Fruit fly (Drosophila melanogaster): ENCODE measurements around the gene CG14717.

CG14717 gene

dm6 chr3R:11735337-11735736 lies 39.0 kb downstream of the CG14717 start, which contains the start of gene CG14721 (continued):
- TF ChIP-seq chinmo (GFP tag; IDR thresholded peaks at IDR 0.05; ENCODE audit: partially characterized antibody) (no peak), CG6683 (GFP tag; optimal IDR thresholded peaks at IDR 0.05) (no peak), cad (GFP tag; optimal IDR thresholded peaks at IDR 0.05) (no peak), bowl (GFP tag; IDR thresholded peaks at IDR 0.05) (no peak), CG9215 (GFP tag; IDR thresholded peaks at IDR 0.05) (no peak), org-1 (GFP tag; optimal IDR thresholded peaks at IDR 0.05) (no peak), CG2129 (GFP tag; IDR thresholded peaks at IDR 0.05; ENCODE audit: partially characterized antibody) (no peak), Mad (GFP tag; optimal IDR thresholded peaks at IDR 0.05) (no peak), tll (GFP tag; optimal IDR thresholded peaks at IDR 0.05) (no peak), CG6175 (GFP tag; IDR thresholded peaks at IDR 0.05) (no peak), CG5180 (GFP tag; optimal IDR thresholded peaks at IDR 0.05) (no peak), Gsc (GFP tag; IDR thresholded peaks at IDR 0.05) (no peak), Dll (GFP tag; IDR thresholded peaks at IDR 0.05; ENCODE audit: partially characterized antibody) (peak; percentile 71), lov (optimal IDR thresholded peaks at IDR 0.05) (no peak), lov (GFP tag; IDR thresholded peaks at IDR 0.05) (no peak), CG31224 (GFP tag; IDR thresholded peaks at IDR 0.05) (no peak), CG11085 (GFP tag; IDR thresholded peaks at IDR 0.05) (no peak), sisA (GFP tag; IDR thresholded peaks at IDR 0.05) (peak; percentile 20; the same call in 1 of the 2 replicates), CG17186 (GFP tag; optimal IDR thresholded peaks at IDR 0.05) (peak; percentile 95), zfh2 (GFP tag; optimal IDR thresholded peaks at IDR 0.05) (no peak), CG4707 (GFP tag; optimal IDR thresholded peaks at IDR 0.05) (no peak), sens-2 (GFP tag; IDR thresholded peaks at IDR 0.05) (no peak), CG14050 (GFP tag; IDR thresholded peaks at IDR 0.05) (no peak), CG13287 (GFP tag; IDR thresholded peaks at IDR 0.05; ENCODE audit: partially characterized antibody) (peak; percentile 62), tap (tag; optimal IDR thresholded peaks at IDR 0.05) (no peak), CG4820 (GFP tag; optimal IDR thresholded peaks at IDR 0.05) (no peak), btn (GFP tag; optimal IDR thresholded peaks at IDR 0.05) (no peak), CG11696 (GFP tag; IDR thresholded peaks at IDR 0.05) (no peak), CG3163 (GFP tag; optimal IDR thresholded peaks at IDR 0.05) (no peak), CG1647 (GFP tag; optimal IDR thresholded peaks at IDR 0.05) (peak; percentile 28), insv (GFP tag; optimal IDR thresholded peaks at IDR 0.05) (no peak), NfI (GFP tag; optimal IDR thresholded peaks at IDR 0.05) (no peak), dimm (GFP tag; IDR thresholded peaks at IDR 0.05) (no peak), CG10431 (GFP tag; optimal IDR thresholded peaks at IDR 0.05) (no peak), Opbp (GFP tag; IDR thresholded peaks at IDR 0.05; ENCODE audit: partially characterized antibody) (peak; percentile 41; the same call in 1 of the 3 replicates), CG32772 (GFP tag; IDR thresholded peaks at IDR 0.05) (no peak), jigr1 (GFP tag; IDR thresholded peaks at IDR 0.05) (no peak), Tbp (GFP tag; optimal IDR thresholded peaks at IDR 0.05) (no peak), CG17385 (GFP tag; optimal IDR thresholded peaks at IDR 0.05) (no peak), CG7556 (GFP tag; optimal IDR thresholded peaks at IDR 0.05) (no peak), Xrp1 (GFP tag; IDR thresholded peaks at IDR 0.05) (peak; percentile 22; the same call in 1 of the 2 replicates), slp2 (GFP tag; optimal IDR thresholded peaks at IDR 0.05) (no peak), CG7963 (GFP tag; IDR thresholded peaks at IDR 0.05; ENCODE audit: partially characterized antibody) (no peak), CG1832 (GFP tag; optimal IDR thresholded peaks at IDR 0.05) (no peak), CG12659 (GFP tag; optimal IDR thresholded peaks at IDR 0.05) (peak; percentile 41), lab (GFP tag; optimal IDR thresholded peaks at IDR 0.05) (no peak), Nf-YC (tag; optimal IDR thresholded peaks at IDR 0.05) (no peak), CG4328 (GFP tag; optimal IDR thresholded peaks at IDR 0.05) (no peak), pfk (GFP tag; optimal IDR thresholded peaks at IDR 0.05) (no peak), wek (GFP tag; optimal IDR thresholded peaks at IDR 0.05) (no peak), CG12236 (GFP tag; optimal IDR thresholded peaks at IDR 0.05) (no peak), CG18619 (GFP tag; optimal IDR thresholded peaks at IDR 0.05) (no peak)
